Fruit fly (Drosophila melanogaster) whole organism, larva: ENCODE measurements around the gene Als2.

Source experiments
- noc ChIP-seq: fragments of 200-800 bp; sonication (Bioruptor generic); optimal IDR thresholded peaks from 3 replicates; lab custom pipeline; 2019; ENCODE audit warnings: missing biosample characterization, mild to moderate bottlenecking, missing genetic modification characterization, moderate library complexity

Gene Als2

DNA sequence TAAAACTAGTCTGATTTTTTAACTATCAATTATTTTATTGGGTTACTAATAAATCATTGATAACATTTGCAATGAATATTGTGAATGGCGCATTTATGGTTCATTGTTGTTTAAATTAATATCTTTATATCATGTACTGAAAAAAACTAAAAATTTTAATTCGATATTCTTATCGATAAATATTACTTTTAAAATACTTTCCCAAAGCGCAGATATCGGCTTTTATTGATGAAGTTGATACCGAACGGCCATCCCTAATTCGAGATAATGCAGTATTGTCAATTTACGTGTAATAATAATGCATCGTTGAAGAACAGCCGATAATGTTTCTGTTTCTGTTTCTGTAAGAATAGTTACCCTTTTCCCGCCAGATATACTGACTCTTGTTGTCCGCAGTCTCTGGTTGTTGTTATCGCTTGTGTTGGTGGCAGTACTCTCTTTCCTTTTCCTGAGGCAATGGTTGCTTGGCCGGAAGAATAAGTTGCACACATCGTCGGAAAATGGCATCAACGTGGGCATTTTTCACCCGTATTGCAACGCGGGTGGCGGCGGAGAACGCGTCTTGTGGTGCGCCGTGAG is 53.4 kb downstream of the Als2 start:
- TF ChIP-seq noc, result no peak

dm6 chr3L:21625547-21625946 is 54.0 kb downstream of the Als2 start, which contains the start of the genes CG7166 and Alg11:
Gene CG7166, minus strand, starts transcription at chr3L:21625647.
Gene Alg11, plus strand, starts transcription at chr3L:21625806.
- TF ChIP-seq noc, result no peak
